Worm (Caenorhabditis elegans) whole organism, L4/young adult: ENCODE measurements around the gene smap-1.
A peak's percentile ranks its signal among the peaks of the same experiment; 100 is the strongest.

Source experiments
- W03F9.2 ChIP-seq: fragments of 150-350 bp; optimal IDR thresholded peaks from 2 replicates; lab custom pipeline; 2014; ENCODE audit warnings: missing biosample characterization, missing genetic modification characterization
- dao-5 ChIP-seq: sonication (generic microtip); optimal IDR thresholded peaks from 2 replicates; lab custom pipeline; 2016; ENCODE audit warnings: missing genotype, missing genetic modification characterization, moderate library complexity, missing compliant biosample characterization
- him-1 ChIP-seq: sonication (generic microtip); optimal IDR thresholded peaks from 2 replicates; lab custom pipeline; 2016; ENCODE audit warnings: missing genotype, missing genetic modification reagents, missing genetic modification characterization, missing compliant biosample characterization

Gene smap-1

ce11 chrIII:10746406-10746807 is 6.8 kb upstream of the smap-1 start:
- TF ChIP-seq him-1 (tag; lab: Kevin White, UChicago): no peak
- TF ChIP-seq dao-5 (tag; lab: Kevin White, UChicago): peak; percentile 41
- no peak for TF ChIP-seq W03F9.2 (tag; lab: Kevin White, UChicago)

- peak; percentile 91 for TF ChIP-seq W03F9.2 (tag; lab: Kevin White, UChicago)
- no peak for TF ChIP-seq dao-5 (tag; lab: Kevin White, UChicago)
These were observed 2.8 kb upstream of the smap-1 start, which contains the start of the genes tbb-1 and rib-2 for ce11 chrIII:10742382-10742860. TSS of gene tbb-1 (minus strand) at chrIII:10742432. TSS of gene rib-2 (plus strand) at chrIII:10742810.

ce11 chrIII:10740518-10740917 is 926 bp upstream of the smap-1 start, which contains the start of gene K01G5.8:
TSS of gene K01G5.8 (minus strand) at chrIII:10740772.
- TF ChIP-seq him-1 (tag; lab: Kevin White, UChicago): no peak
- no peak for TF ChIP-seq W03F9.2 (tag; lab: Kevin White, UChicago)
- TF ChIP-seq dao-5 (tag; lab: Kevin White, UChicago): no peak

- TF ChIP-seq W03F9.2 (tag; lab: Kevin White, UChicago) (peak; percentile 19), dao-5 (tag; lab: Kevin White, UChicago) (no peak)
These were observed 310 bp upstream of the smap-1 start for ce11 chrIII:10739902-10740301.

- TF ChIP-seq W03F9.2 (tag; lab: Kevin White, UChicago): no peak
- TF ChIP-seq dao-5 (tag; lab: Kevin White, UChicago): no peak
- no peak for TF ChIP-seq him-1 (tag; lab: Kevin White, UChicago)
These were observed 1.5 kb downstream of the smap-1 start for ce11 chrIII:10738081-10738480.

ce11 chrIII:10736322-10736985 is 3.1 kb downstream of the smap-1 start:
- TF ChIP-seq him-1 (tag; lab: Kevin White, UChicago) (no peak), W03F9.2 (tag; lab: Kevin White, UChicago) (no peak), dao-5 (tag; lab: Kevin White, UChicago) (no peak)

- TF ChIP-seq dao-5 (tag; lab: Kevin White, UChicago) (no peak), him-1 (tag; lab: Kevin White, UChicago) (no peak), W03F9.2 (tag; lab: Kevin White, UChicago) (no peak)
These were observed 4.9 kb downstream of the smap-1 start for ce11 chrIII:10734511-10735233.

- TF ChIP-seq W03F9.2 (tag; lab: Kevin White, UChicago) (no peak), him-1 (tag; lab: Kevin White, UChicago) (no peak), dao-5 (tag; lab: Kevin White, UChicago) (no peak)
These were observed 6.3 kb downstream of the smap-1 start for ce11 chrIII:10733300-10733699.

- TF ChIP-seq dao-5 (tag; lab: Kevin White, UChicago) (no peak), W03F9.2 (tag; lab: Kevin White, UChicago) (no peak), him-1 (tag; lab: Kevin White, UChicago) (no peak)
These were observed 9.1 kb downstream of the smap-1 start, which contains the start of gene tat-3 for ce11 chrIII:10730510-10730909. TSS of gene tat-3 (minus strand) at chrIII:10730705.

ce11 chrIII:10721056-10721455 is 18.5 kb downstream of the smap-1 start:
- TF ChIP-seq W03F9.2 (tag; lab: Kevin White, UChicago) (no peak), dao-5 (tag; lab: Kevin White, UChicago) (no peak), him-1 (tag; lab: Kevin White, UChicago) (no peak)

ce11 chrIII:10720170-10720569 is 19.4 kb downstream of the smap-1 start:
- no peak for TF ChIP-seq dao-5 (tag; lab: Kevin White, UChicago)
- peak; percentile 20 for TF ChIP-seq him-1 (tag; lab: Kevin White, UChicago)
- TF ChIP-seq W03F9.2 (tag; lab: Kevin White, UChicago): peak; percentile 17

- no peak for TF ChIP-seq him-1 (tag; lab: Kevin White, UChicago)
- TF ChIP-seq W03F9.2 (tag; lab: Kevin White, UChicago): no peak
These were observed 20.5 kb downstream of the smap-1 start for ce11 chrIII:10719057-10719456.

- TF ChIP-seq dao-5 (tag; lab: Kevin White, UChicago) (no peak), him-1 (tag; lab: Kevin White, UChicago) (no peak), W03F9.2 (tag; lab: Kevin White, UChicago) (no peak)
These were observed 21.5 kb downstream of the smap-1 start for ce11 chrIII:10718078-10718477.
